Fruit fly (Drosophila melanogaster) whole organism, embryonic: ENCODE measurements around the gene esg.

Experiments
- Asciz ChIP-seq: fragments of 200-800 bp; sonication (Bioruptor generic); optimal IDR thresholded peaks from 2 replicates; lab custom pipeline; 2017; ENCODE audit warnings: missing biosample characterization, mild to moderate bottlenecking, missing genetic modification characterization, missing genetic modification reagents
- B-H2 ChIP-seq: fragments of 200-800 bp; sonication (Bioruptor generic); optimal IDR thresholded peaks from 2 replicates; lab custom pipeline; 2018; ENCODE audit warnings: missing biosample characterization, mild to moderate bottlenecking, missing genetic modification characterization
- Bteb2 ChIP-seq: fragments of 200-800 bp; sonication (Bioruptor generic); optimal IDR thresholded peaks from 2 replicates; lab custom pipeline; 2016; ENCODE audit warnings: missing biosample characterization, missing genetic modification characterization
- CG12942 ChIP-seq: fragments of 200-800 bp; sonication (Bioruptor generic); optimal IDR thresholded peaks from 3 replicates; lab custom pipeline; 2016; ENCODE audit warnings: missing biosample characterization, missing genetic modification characterization
- CG1832 ChIP-seq: fragments of 200-800 bp; sonication (Bioruptor generic); optimal IDR thresholded peaks from 2 replicates; lab custom pipeline; 2017; ENCODE audit warnings: missing biosample characterization, mild to moderate bottlenecking, missing genetic modification characterization, inconsistent platforms
- MBD-R2 ChIP-seq: fragments of 200-800 bp; sonication (Bioruptor generic); IDR thresholded peaks from 2 replicates; pipeline ENCODE4 v1.3.6; 2022; ENCODE audit warnings: missing biosample characterization, missing genetic modification characterization
- so ChIP-seq: fragments of 200-800 bp; sonication (Bioruptor generic); IDR thresholded peaks from 3 replicates; pipeline ENCODE4 v1.3.6; 2022; ENCODE audit warnings: missing biosample characterization, missing genetic modification characterization
- tx ChIP-seq: fragments of 200-800 bp; sonication (Bioruptor generic); optimal IDR thresholded peaks from 2 replicates; lab custom pipeline; 2016; ENCODE audit warnings: missing biosample characterization, missing genetic modification characterization
- wek ChIP-seq: fragments of 200-800 bp; sonication (Bioruptor generic); optimal IDR thresholded peaks from 3 replicates; lab custom pipeline; 2018; ENCODE audit warnings: missing biosample characterization, mild to moderate bottlenecking, missing genetic modification characterization, moderate library complexity

- TF ChIP-seq CG12942 (GFP tag; lab: Kevin White, UChicago) = no peak
- TF ChIP-seq tx (GFP tag; lab: Kevin White, UChicago) = no peak
- TF ChIP-seq so (GFP tag; lab: Robert Waterston, UW) = no peak
- no peak for TF ChIP-seq CG1832
- TF ChIP-seq wek (GFP tag; lab: Kevin White, UChicago) = no peak
- TF ChIP-seq Asciz (GFP tag; lab: Kevin White, UChicago) = no peak
- TF ChIP-seq B-H2 = no peak
- TF ChIP-seq MBD-R2 (GFP tag; lab: Robert Waterston, UW) = no peak
- no peak for TF ChIP-seq Bteb2 (GFP tag; lab: Kevin White, UChicago)
These were observed 18.8 kb upstream of the esg start for dm6 chr2L:15314903-15315302.
